Fruit fly (Drosophila melanogaster) whole organism: Measurements from ENCODE around the gene Herp.
A peak's percentile ranks its signal among the peaks of the same experiment; 100 is the strongest.

Source experiments
- CG8478 ChIP-seq: fragments of >200 bp; optimal IDR thresholded peaks from 2 replicates; lab custom pipeline; 2018; ENCODE audit warnings: inconsistent platforms
- Dll ChIP-seq: fragments of >200 bp; optimal IDR thresholded peaks from 2 replicates; lab custom pipeline; 2017
- EcR ChIP-seq, 2 experiments: fragments of >200 bp; optimal IDR thresholded peaks; 2 replicates each; lab custom pipeline; 2017; ENCODE audit warnings: missing biosample characterization in 2 of 2, missing genetic modification characterization in 2 of 2, missing genetic modification reagents in 2 of 2
- pan ChIP-seq: fragments of >200 bp; optimal IDR thresholded peaks from 2 replicates; lab custom pipeline; 2017
- psq ChIP-seq: fragments of >200 bp; optimal IDR thresholded peaks from 2 replicates; lab custom pipeline; 2017
- usp ChIP-seq: fragments of >200 bp; optimal IDR thresholded peaks from 2 replicates; lab custom pipeline; 2017; ENCODE audit warnings: missing biosample characterization, missing genetic modification characterization, mixed read lengths

DNA sequence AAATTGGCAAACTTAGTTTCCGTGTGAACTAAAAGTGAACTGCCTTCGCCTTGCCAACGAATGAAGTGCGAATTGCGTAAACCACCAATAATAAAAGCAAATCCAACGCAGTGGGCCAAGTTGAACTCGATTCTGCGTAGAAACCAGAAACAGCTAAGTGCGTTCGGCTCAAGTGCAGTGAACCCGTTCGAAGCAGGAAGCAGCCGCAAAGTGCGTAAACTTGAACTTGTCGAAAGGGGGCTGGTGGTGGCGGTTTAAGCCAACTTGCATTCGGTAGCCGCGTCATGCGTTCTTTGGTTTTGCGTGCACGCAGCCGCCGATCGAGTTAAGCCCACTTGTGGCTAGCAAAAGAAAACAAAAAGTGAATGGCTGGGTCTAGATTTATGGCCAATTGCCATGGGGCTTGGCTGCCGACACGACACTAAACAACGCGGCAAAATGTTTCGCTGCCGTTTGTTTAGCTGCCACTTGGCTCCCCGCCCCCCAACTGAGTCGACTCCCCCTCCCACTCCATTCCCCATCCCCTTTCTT is 49.2 kb downstream of the Herp start:
- TF ChIP-seq psq (lab: Kevin White, UChicago) (no peak), EcR (GFP tag; optimal IDR thresholded peaks at IDR 0.05; lab: Kevin White, UChicago) (peak in 1 of 2 experiments; percentile 72), Dll (lab: Kevin White, UChicago) (no peak), pan (lab: Kevin White, UChicago) (no peak), usp (GFP tag; lab: Kevin White, UChicago) (no peak), CG8478 (lab: Kevin White, UChicago) (no peak)
